Worm (Caenorhabditis elegans): ENCODE results near the gene mxl-3.

Gene mxl-3

DNA sequence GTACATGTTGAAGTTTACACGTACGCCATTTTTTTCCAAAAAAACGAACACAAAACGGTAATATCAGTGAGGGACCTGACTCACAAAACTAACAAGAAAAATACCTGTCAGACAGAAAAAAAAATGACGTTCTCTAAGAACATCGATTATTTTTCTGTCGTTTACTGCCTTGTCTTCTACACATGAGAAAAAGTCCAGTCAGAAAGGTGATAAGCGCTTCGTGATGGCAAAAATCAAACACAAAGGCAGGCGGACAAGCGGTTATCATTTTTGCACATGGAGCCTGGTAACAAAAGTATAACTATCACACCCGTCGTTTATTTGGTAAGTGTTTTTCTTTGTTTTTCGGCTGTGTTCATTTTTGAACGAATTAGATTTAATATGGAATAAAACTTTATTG is 16.8 kb downstream of the mxl-3 start, which contains the start of gene F46G10.4:
TSS of gene F46G10.4 (plus strand) at position 212 of the 400 bp plus-strand sequence.
- TF ChIP-seq pha-4 (tag; optimal IDR thresholded peaks at IDR 0.05) (no peak), flh-1 (GFP tag; optimal IDR thresholded peaks at IDR 0.05) (no peak), zip-8 (tag; optimal IDR thresholded peaks at IDR 0.05) (no peak), ham-2 (GFP tag; optimal IDR thresholded peaks at IDR 0.05) (no peak), sptf-1 (tag; optimal IDR thresholded peaks at IDR 0.05) (no peak), mep-1 (tag; optimal IDR thresholded peaks at IDR 0.05) (no peak), mls-2 (tag; optimal IDR thresholded peaks at IDR 0.05) (no peak), lin-32 (GFP tag; optimal IDR thresholded peaks at IDR 0.05) (no peak), hlh-1 (tag; optimal IDR thresholded peaks at IDR 0.05) (no peak), elt-3 (tag; optimal IDR thresholded peaks at IDR 0.05) (no peak), blmp-1 (tag; optimal IDR thresholded peaks at IDR 0.05) (no peak), bed-3 (GFP tag; optimal IDR thresholded peaks at IDR 0.05) (no peak), unc-62 (GFP tag; optimal IDR thresholded peaks at IDR 0.05) (no peak), unc-120 (tag; optimal IDR thresholded peaks at IDR 0.05; ENCODE audit: poor library complexity, severe bottlenecking) (no peak), nhr-12 (tag; optimal IDR thresholded peaks at IDR 0.05) (no peak), elt-1 (tag; optimal IDR thresholded peaks at IDR 0.05; ENCODE audit: borderline replicate concordance, insufficient read depth) (no peak), ces-1 (GFP tag; optimal IDR thresholded peaks at IDR 0.05) (no peak), lin-13 (tag; optimal IDR thresholded peaks at IDR 0.05) (no peak)

DNA sequence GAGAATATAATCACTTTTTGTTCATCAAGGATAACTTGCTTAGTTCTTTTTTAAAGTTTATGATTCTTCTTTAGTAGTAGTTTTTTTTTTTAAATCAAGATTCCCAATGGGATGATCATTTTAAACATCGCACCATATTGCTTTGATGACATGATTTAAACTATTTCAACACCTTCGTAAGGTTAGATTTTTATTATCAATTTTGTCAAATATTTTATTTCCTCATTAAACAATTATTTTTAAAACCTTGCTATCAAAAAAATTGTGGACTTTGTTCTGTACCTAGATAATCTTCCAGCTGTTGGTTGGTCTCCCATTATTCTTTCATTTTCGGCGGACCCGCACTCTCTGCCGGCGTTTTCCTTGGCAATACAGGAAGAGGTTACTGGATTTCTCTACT is 19.2 kb downstream of the mxl-3 start, which contains the start of gene sir-2.3:
TSS of gene sir-2.3 (plus strand) at position 301 of the 400 bp plus-strand sequence.
- TF ChIP-seq ceh-43 (GFP tag; optimal IDR thresholded peaks at IDR 0.05) = no peak
- TF ChIP-seq mep-1 (tag; optimal IDR thresholded peaks at IDR 0.05) = no peak
- TF ChIP-seq lin-13 (tag; optimal IDR thresholded peaks at IDR 0.05) = no peak
- TF ChIP-seq drap-1 (GFP tag; optimal IDR thresholded peaks at IDR 0.05) = no peak
- no peak for TF ChIP-seq unc-62 (GFP tag; optimal IDR thresholded peaks at IDR 0.05)
- no peak for TF ChIP-seq ceh-83 (GFP tag; optimal IDR thresholded peaks at IDR 0.05)
- no peak for TF ChIP-seq snpc-4 (tag; optimal IDR thresholded peaks at IDR 0.05)
- no peak for TF ChIP-seq M03D4.4 (tag; optimal IDR thresholded peaks at IDR 0.05)
- no peak for TF ChIP-seq unc-39 (tag; optimal IDR thresholded peaks at IDR 0.05)
- TF ChIP-seq sem-2 (GFP tag; optimal IDR thresholded peaks at IDR 0.05) = no peak
- no peak for TF ChIP-seq nhr-12 (tag; optimal IDR thresholded peaks at IDR 0.05)

DNA sequence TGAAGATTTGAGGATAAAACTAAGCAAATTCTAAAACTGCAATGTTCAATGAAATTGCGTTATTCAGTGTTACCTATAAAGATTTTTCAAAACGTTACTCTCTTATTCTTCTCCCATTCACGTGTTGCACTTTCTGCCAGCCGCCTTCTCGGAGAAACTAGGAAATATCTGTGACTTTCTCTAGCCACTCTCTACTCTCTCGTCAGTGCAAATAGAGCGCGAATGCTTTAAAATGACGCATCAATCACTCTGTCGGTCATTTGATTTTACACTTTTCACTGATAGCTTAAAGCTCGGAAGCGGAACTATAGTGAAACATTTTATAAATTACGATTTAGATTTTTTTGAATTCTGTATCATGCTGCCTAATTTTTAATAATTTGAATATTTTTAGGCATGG is 21.7 kb downstream of the mxl-3 start:
- TF ChIP-seq ceh-43 (GFP tag; optimal IDR thresholded peaks at IDR 0.05) = no peak
- peak; percentile 89 for TF ChIP-seq mab-5 (tag; optimal IDR thresholded peaks at IDR 0.05)
- TF ChIP-seq nhr-12 (tag; optimal IDR thresholded peaks at IDR 0.05) = no peak
- TF ChIP-seq elt-1 (tag; optimal IDR thresholded peaks at IDR 0.05; ENCODE audit: borderline replicate concordance, insufficient read depth) = no peak
- TF ChIP-seq ceh-83 (GFP tag; optimal IDR thresholded peaks at IDR 0.05) = no peak
- no peak for TF ChIP-seq ceh-39 (tag; optimal IDR thresholded peaks at IDR 0.05)
- no peak for TF ChIP-seq M03D4.4 (tag; optimal IDR thresholded peaks at IDR 0.05)
- TF ChIP-seq mep-1 (tag; optimal IDR thresholded peaks at IDR 0.05) = peak; percentile 48
- TF ChIP-seq sem-2 (GFP tag; optimal IDR thresholded peaks at IDR 0.05) = no peak
- TF ChIP-seq unc-120 (tag; optimal IDR thresholded peaks at IDR 0.05; ENCODE audit: poor library complexity, severe bottlenecking) = peak; percentile 97
- TF ChIP-seq nhr-2 (tag; optimal IDR thresholded peaks at IDR 0.05) = no peak
- peak; percentile 20 for TF ChIP-seq nhr-237 (tag; optimal IDR thresholded peaks at IDR 0.05)
- no peak for TF ChIP-seq flh-1 (GFP tag; optimal IDR thresholded peaks at IDR 0.05)
- no peak for TF ChIP-seq elt-3 (tag; optimal IDR thresholded peaks at IDR 0.05)
- TF ChIP-seq pha-4 (tag; optimal IDR thresholded peaks at IDR 0.05) = peak; percentile 21
- peak; percentile 51 for TF ChIP-seq ces-1 (GFP tag; optimal IDR thresholded peaks at IDR 0.05)
- no peak for TF ChIP-seq snpc-4 (tag; optimal IDR thresholded peaks at IDR 0.05)
- TF ChIP-seq cnd-1 (tag; optimal IDR thresholded peaks at IDR 0.05) = no peak
- TF ChIP-seq ham-2 (GFP tag; optimal IDR thresholded peaks at IDR 0.05) = no peak
- no peak for TF ChIP-seq nhr-28 (tag; optimal IDR thresholded peaks at IDR 0.05)
- TF ChIP-seq hlh-1 (tag; optimal IDR thresholded peaks at IDR 0.05) = peak; percentile 67
- TF ChIP-seq lin-32 (GFP tag; optimal IDR thresholded peaks at IDR 0.05) = no peak
- peak; percentile 99 for TF ChIP-seq unc-62 (GFP tag; optimal IDR thresholded peaks at IDR 0.05)
- no peak for TF ChIP-seq mls-2 (tag; optimal IDR thresholded peaks at IDR 0.05)
- TF ChIP-seq unc-39 (tag; optimal IDR thresholded peaks at IDR 0.05) = no peak
- no peak for TF ChIP-seq ztf-11 (tag; optimal IDR thresholded peaks at IDR 0.05)
- no peak for TF ChIP-seq lin-13 (tag; optimal IDR thresholded peaks at IDR 0.05)
- TF ChIP-seq tbx-8 (GFP tag; optimal IDR thresholded peaks at IDR 0.05) = no peak
- TF ChIP-seq blmp-1 (tag; optimal IDR thresholded peaks at IDR 0.05) = no peak
- no peak for TF ChIP-seq bed-3 (GFP tag; optimal IDR thresholded peaks at IDR 0.05)
- no peak for TF ChIP-seq nhr-76 (tag; optimal IDR thresholded peaks at IDR 0.05)
- no peak for TF ChIP-seq drap-1 (GFP tag; optimal IDR thresholded peaks at IDR 0.05)
- TF ChIP-seq sptf-1 (tag; optimal IDR thresholded peaks at IDR 0.05) = no peak
- no peak for TF ChIP-seq lsy-2 (tag; optimal IDR thresholded peaks at IDR 0.05)
- TF ChIP-seq zip-8 (tag; optimal IDR thresholded peaks at IDR 0.05) = no peak
